Fruit fly (Drosophila melanogaster) whole organism, wandering third instar larva: ENCODE results near the gene CG12123.

ENCODE experiments used
- Abd-B ChIP-seq: fragments of >200 bp; optimal IDR thresholded peaks from 2 replicates; lab custom pipeline; 2017; ENCODE audit warnings: missing biosample characterization, missing genetic modification characterization
- CrebA ChIP-seq: fragments of 200-800 bp; sonication (Bioruptor generic); optimal IDR thresholded peaks from 2 replicates; lab custom pipeline; 2016; ENCODE audit warnings: missing biosample characterization, mild to moderate bottlenecking, missing genetic modification characterization, borderline replicate concordance
- Dfd ChIP-seq: fragments of >200 bp; optimal IDR thresholded peaks from 2 replicates; lab custom pipeline; 2017; ENCODE audit warnings: missing biosample characterization, missing genetic modification characterization
- HLH106 ChIP-seq: fragments of 200-800 bp; optimal IDR thresholded peaks from 3 replicates; lab custom pipeline; 2019; ENCODE audit warnings: missing biosample characterization, mild to moderate bottlenecking, missing genetic modification characterization, moderate library complexity
- Hr78 ChIP-seq: fragments of >200 bp; optimal IDR thresholded peaks from 2 replicates; lab custom pipeline; 2017; ENCODE audit warnings: missing biosample characterization, missing genetic modification characterization
- Hr83 ChIP-seq: fragments of 200-300 bp; sonication (Bioruptor generic); optimal IDR thresholded peaks from 2 replicates; lab custom pipeline; 2016; ENCODE audit warnings: missing biosample characterization, mild to moderate bottlenecking, missing genetic modification characterization, moderate library complexity; ENCODE audit not compliant: poor library complexity, severe bottlenecking
- Rel ChIP-seq, 2 experiments: fragments of 200-800 bp; sonication (Bioruptor generic) in 1 of 2; optimal IDR thresholded peaks; 2 replicates in 1 of 2; 3 replicates in 1 of 2; lab custom pipeline; 2016 to 2019; ENCODE audit warnings: mild to moderate bottlenecking in 2 of 2, missing biosample characterization in 2 of 2, missing genetic modification characterization in 2 of 2, moderate library complexity in 1 of 2
- foxo ChIP-seq, 2 experiments: fragments of 200-800 bp; sonication (Bioruptor generic); optimal IDR thresholded peaks; 2 replicates in 1 of 2; 3 replicates in 1 of 2; lab custom pipeline; 2016 to 2017; ENCODE audit warnings: missing biosample characterization in 2 of 2, missing genetic modification characterization in 2 of 2
- fru ChIP-seq: fragments of 200-800 bp; sonication (Bioruptor generic); optimal IDR thresholded peaks from 3 replicates; lab custom pipeline; 2016; ENCODE audit warnings: missing biosample characterization, mild to moderate bottlenecking, missing genetic modification characterization
- psq ChIP-seq: fragments of 200-800 bp; sonication (Bioruptor generic); optimal IDR thresholded peaks from 3 replicates; lab custom pipeline; 2017; ENCODE audit warnings: missing biosample characterization, mild to moderate bottlenecking, missing genetic modification characterization, moderate library complexity
- usp ChIP-seq: fragments of >200 bp; optimal IDR thresholded peaks from 2 replicates; lab custom pipeline; 2017; ENCODE audit warnings: missing biosample characterization, missing genetic modification characterization
- woc ChIP-seq: sonication (Bioruptor generic); optimal IDR thresholded peaks from 2 replicates; lab custom pipeline; 2016; ENCODE audit warnings: missing biosample characterization, mild to moderate bottlenecking, missing genetic modification characterization

- no peak for TF ChIP-seq HLH106 (tag; lab: Kevin White, UChicago)
- no peak for TF ChIP-seq Hr83 (GFP tag; lab: Kevin White, UChicago)
- no peak for TF ChIP-seq Hr78 (GFP tag; lab: Kevin White, UChicago)
- no peak for TF ChIP-seq Rel (GFP tag; optimal IDR thresholded peaks at IDR 0.05; lab: Kevin White, UChicago)
- no peak for TF ChIP-seq Rel (tag; optimal IDR thresholded peaks at IDR 0.05; lab: Kevin White, UChicago)
- TF ChIP-seq foxo (GFP tag; optimal IDR thresholded peaks at IDR 0.05; lab: Kevin White, UChicago): no peak
- TF ChIP-seq Abd-B (GFP tag; lab: Kevin White, UChicago): no peak
- no peak for TF ChIP-seq fru (GFP tag; lab: Kevin White, UChicago)
- TF ChIP-seq Dfd: no peak
- no peak for TF ChIP-seq usp (GFP tag; lab: Kevin White, UChicago)
- no peak for TF ChIP-seq psq (GFP tag; lab: Kevin White, UChicago)
- TF ChIP-seq woc (GFP tag; lab: Kevin White, UChicago): no peak
- no peak for TF ChIP-seq CrebA (GFP tag; lab: Kevin White, UChicago)
Measured at dm6 chrX:8448171-8448570, 6.0 kb upstream of the CG12123 start.
